Worm (Caenorhabditis elegans) whole organism, L2 larva: ENCODE results near the gene nhr-267.

Source experiments
- C34F6.9 ChIP-seq: fragments of 150-350 bp; optimal IDR thresholded peaks from 2 replicates; lab custom pipeline; 2014; ENCODE audit warnings: missing biosample characterization, missing genetic modification characterization
- ama-1 ChIP-seq: fragments of 150-350 bp; optimal IDR thresholded peaks from 2 replicates; lab custom pipeline; 2018; ENCODE audit warnings: inconsistent platforms
- lin-13 ChIP-seq: fragments of 150-350 bp; optimal IDR thresholded peaks from 2 replicates; lab custom pipeline; 2014; ENCODE audit warnings: missing biosample characterization, missing genetic modification reagents, missing genetic modification characterization
- nhr-10 ChIP-seq: sonication (generic microtip); optimal IDR thresholded peaks from 2 replicates; lab custom pipeline; 2017; ENCODE audit warnings: missing biosample characterization, missing genetic modification characterization
- nhr-12 ChIP-seq: fragments of 150-350 bp; optimal IDR thresholded peaks from 2 replicates; lab custom pipeline; 2014; ENCODE audit warnings: missing biosample characterization, missing genetic modification characterization
- sem-4 ChIP-seq: fragments of 150-350 bp; optimal IDR thresholded peaks from 2 replicates; lab custom pipeline; 2014; ENCODE audit warnings: missing biosample characterization, missing genetic modification reagents, missing genetic modification characterization
- skn-1 ChIP-seq: sonication (generic microtip); optimal IDR thresholded peaks from 2 replicates; lab custom pipeline; 2017; ENCODE audit warnings: missing biosample characterization, missing genetic modification characterization
- snpc-4 ChIP-seq: fragments of 150-350 bp; optimal IDR thresholded peaks from 2 replicates; lab custom pipeline; 2014; ENCODE audit warnings: missing biosample characterization, missing genetic modification characterization
- unc-62 ChIP-seq: fragments of 150-350 bp; optimal IDR thresholded peaks from 2 replicates; lab custom pipeline; 2014; ENCODE audit warnings: missing biosample characterization, missing genetic modification reagents, missing genetic modification characterization

- TF ChIP-seq C34F6.9 (tag; lab: Kevin White, UChicago) (no peak), ama-1 (lab: Kevin White, UChicago) (no peak), sem-4 (tag; lab: Kevin White, UChicago) (no peak), unc-62 (no peak), lin-13 (GFP tag; lab: Kevin White, UChicago) (no peak), nhr-10 (no peak), snpc-4 (tag; lab: Kevin White, UChicago) (no peak), nhr-12 (tag; lab: Kevin White, UChicago) (no peak), skn-1 (tag; lab: Kevin White, UChicago) (no peak)
Observed at ce11 chrIV:9289635-9290034, 3.4 kb upstream of the nhr-267 start.
